Fruit fly (Drosophila melanogaster) whole organism, prepupa: ENCODE measurements around the gene CG32073.

Experiments
- Blimp-1 ChIP-seq: fragments of 200-800 bp; sonication (Bioruptor generic); optimal IDR thresholded peaks from 3 replicates; lab custom pipeline; 2017; ENCODE audit warnings: missing biosample characterization, missing genetic modification characterization, mild to moderate bottlenecking, moderate library complexity, missing genetic modification reagents
- CG16779 ChIP-seq: fragments of 200-800 bp; sonication (Bioruptor generic); optimal IDR thresholded peaks from 3 replicates; lab custom pipeline; 2017; ENCODE audit warnings: missing biosample characterization, mild to moderate bottlenecking, missing genetic modification characterization
- CG3919 ChIP-seq: fragments of 200-800 bp; sonication (Bioruptor generic); optimal IDR thresholded peaks from 3 replicates; lab custom pipeline; 2016; ENCODE audit warnings: missing biosample characterization, missing genetic modification characterization
- CG6854 ChIP-seq: fragments of 200-800 bp; sonication (Bioruptor generic); optimal IDR thresholded peaks from 2 replicates; lab custom pipeline; 2017; ENCODE audit warnings: missing biosample characterization, mild to moderate bottlenecking, missing genetic modification characterization
- CG8319 ChIP-seq: fragments of 200-800 bp; sonication (Bioruptor generic); optimal IDR thresholded peaks from 3 replicates; lab custom pipeline; 2016; ENCODE audit warnings: missing biosample characterization, missing genetic modification characterization
- Eip75B ChIP-seq: fragments of 200-800 bp; sonication (Bioruptor generic); optimal IDR thresholded peaks from 3 replicates; lab custom pipeline; 2016; ENCODE audit warnings: missing biosample characterization, missing genetic modification characterization
- Lpt ChIP-seq: fragments of 200-800 bp; sonication (Bioruptor generic); optimal IDR thresholded peaks from 3 replicates; lab custom pipeline; 2016; ENCODE audit warnings: missing biosample characterization, missing genetic modification characterization
- Met ChIP-seq: fragments of 200-800 bp; sonication (Bioruptor generic); optimal IDR thresholded peaks from 3 replicates; lab custom pipeline; 2016; ENCODE audit warnings: missing biosample characterization, missing genetic modification characterization
- svp ChIP-seq: fragments of 200-800 bp; sonication (Bioruptor generic); peaks from one replicate; lab custom pipeline; 2016; ENCODE audit warnings: missing biosample characterization, missing genetic modification characterization

dm6 chr3L:11070372-11070854 lies 37.0 kb downstream of the CG32073 start, which contains the start of gene Mocs1:
- TF ChIP-seq Met (GFP tag; lab: Kevin White, UChicago), result no peak
- no peak for TF ChIP-seq CG6854
- no peak for TF ChIP-seq CG3919
- no peak for TF ChIP-seq Blimp-1 (GFP tag; lab: Kevin White, UChicago)
- no peak for TF ChIP-seq CG16779
- TF ChIP-seq CG8319 (GFP tag; lab: Kevin White, UChicago), result no peak
- no peak for TF ChIP-seq Eip75B
- no peak for TF ChIP-seq svp
- no peak for TF ChIP-seq Lpt
